Worm (Caenorhabditis elegans): ENCODE results near the gene T16A9.5.

- TF ChIP-seq sea-2 (GFP tag; IDR thresholded peaks at IDR 0.05) (no peak), Y56A3A.18 (GFP tag; IDR thresholded peaks at IDR 0.05) (no peak), snpc-4 (GFP tag; optimal IDR thresholded peaks at IDR 0.05) (no peak), snpc-4 (tag; optimal IDR thresholded peaks at IDR 0.05) (no peak), unc-62 (GFP tag; optimal IDR thresholded peaks at IDR 0.05) (no peak), ztf-3 (GFP tag; optimal IDR thresholded peaks at IDR 0.05) (no peak), dpl-1 (GFP tag; optimal IDR thresholded peaks at IDR 0.05) (no peak)
Observed at ce11 chrV:14165745-14166144, 49.3 kb downstream of the T16A9.5 start.
